Worm (Caenorhabditis elegans) whole organism, L4 larva: ENCODE data around the gene F29B9.7.

Source experiments
- Y105C5A.15 ChIP-seq: fragments of 200-800 bp; sonication (Bioruptor generic); IDR thresholded peaks from 2 replicates; pipeline ENCODE4 v1.3.6; 2022; ENCODE audit warnings: missing genetic modification characterization, missing compliant biosample characterization
- aly-2 ChIP-seq: sonication (generic microtip); optimal IDR thresholded peaks from 2 replicates; lab custom pipeline; 2018; ENCODE audit warnings: missing biosample characterization, missing genetic modification characterization
- ama-1 ChIP-seq: fragments of 150-350 bp; optimal IDR thresholded peaks from 2 replicates; lab custom pipeline; 2014; ENCODE audit warnings: inconsistent platforms, mixed read lengths
- ces-1 ChIP-seq: fragments of 150-350 bp; sonication (generic microtip); optimal IDR thresholded peaks from 4 replicates; lab custom pipeline; 2014; ENCODE audit warnings: missing biosample characterization, missing genetic modification reagents, missing genetic modification characterization
- egl-43 ChIP-seq: fragments of 200-800 bp; sonication (Bioruptor generic); IDR thresholded peaks from 2 replicates; pipeline ENCODE4 v1.3.6; 2022; ENCODE audit warnings: missing genetic modification reagents, missing genetic modification characterization, missing compliant biosample characterization
- nhr-11 ChIP-seq: fragments of 150-350 bp; optimal IDR thresholded peaks from 2 replicates; lab custom pipeline; 2014; ENCODE audit warnings: missing biosample characterization, missing genetic modification characterization
- nhr-111 ChIP-seq: fragments of 200-800 bp; sonication (Bioruptor generic); optimal IDR thresholded peaks from 2 replicates; lab custom pipeline; 2018; ENCODE audit warnings: mild to moderate bottlenecking, missing genetic modification characterization, missing compliant biosample characterization
- skn-1 ChIP-seq: fragments of 150-350 bp; optimal IDR thresholded peaks from 2 replicates; lab custom pipeline; 2014; ENCODE audit warnings: missing biosample characterization, missing genetic modification characterization
- spr-1 ChIP-seq: sonication (generic microtip); optimal IDR thresholded peaks from 2 replicates; lab custom pipeline; 2016; ENCODE audit warnings: mild to moderate bottlenecking, missing genetic modification characterization, missing compliant biosample characterization
- ztf-11 ChIP-seq: fragments of 150-350 bp; optimal IDR thresholded peaks from 2 replicates; lab custom pipeline; 2014; ENCODE audit warnings: missing biosample characterization, missing genetic modification characterization
- ztf-7 ChIP-seq: fragments of 150-350 bp; optimal IDR thresholded peaks from 2 replicates; lab custom pipeline; 2014; ENCODE audit warnings: missing biosample characterization, missing genetic modification characterization

DNA sequence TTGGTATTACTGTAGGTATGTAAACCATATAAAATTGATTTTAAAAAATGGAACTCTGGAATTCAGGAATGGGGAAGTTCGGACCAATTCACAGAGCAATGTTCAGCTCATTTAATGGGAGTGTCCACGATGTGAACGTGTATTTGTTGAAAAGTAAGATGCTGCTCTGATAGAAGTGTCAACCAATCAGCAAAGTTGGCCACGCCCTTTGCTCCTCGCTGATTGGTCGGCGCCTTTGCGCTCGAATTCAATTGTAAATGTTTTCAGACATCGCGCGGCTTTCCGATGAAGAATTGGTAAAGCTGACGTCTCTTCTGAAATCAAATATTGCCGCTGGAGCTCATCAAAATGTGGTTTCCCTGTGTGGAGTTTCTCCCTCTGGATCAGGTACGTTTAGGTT is 33.6 kb downstream of the F29B9.7 start:
- TF ChIP-seq spr-1 (tag; lab: Kevin White, UChicago) (no peak), ztf-11 (no peak), egl-43 (GFP tag; lab: Robert Waterston, UW) (no peak), ztf-7 (tag; lab: Kevin White, UChicago) (no peak), nhr-11 (tag; lab: Kevin White, UChicago) (no peak), skn-1 (tag; lab: Kevin White, UChicago) (no peak), ama-1 (lab: Kevin White, UChicago) (no peak), ces-1 (no peak), aly-2 (tag; lab: Kevin White, UChicago) (no peak), nhr-111 (GFP tag; lab: Kevin White, UChicago) (no peak), Y105C5A.15 (GFP tag; lab: Robert Waterston, UW) (no peak)
